Fruit fly (Drosophila melanogaster) whole organism, embryonic: ENCODE data around the gene RanGAP.

Source experiments
- ATbp ChIP-seq: fragments of 200-800 bp; sonication (Bioruptor generic); optimal IDR thresholded peaks from 2 replicates; lab custom pipeline; 2017; ENCODE audit warnings: missing biosample characterization, mild to moderate bottlenecking, missing genetic modification characterization, missing genetic modification reagents
- Aef1 ChIP-seq: fragments of 200-800 bp; sonication (Bioruptor generic); IDR thresholded peaks from 3 replicates; pipeline ENCODE4 v1.3.6; 2022; ENCODE audit warnings: missing biosample characterization, missing genetic modification characterization
- Bgb ChIP-seq: fragments of 200-800 bp; sonication (Bioruptor generic); IDR thresholded peaks from 2 replicates; pipeline ENCODE4 v1.3.6; 2022; ENCODE audit warnings: missing biosample characterization, missing genetic modification characterization; ENCODE audit not compliant: partially characterized antibody
- Blimp-1 ChIP-seq: fragments of 200-800 bp; sonication (Bioruptor generic); optimal IDR thresholded peaks from 3 replicates; lab custom pipeline; 2018; ENCODE audit warnings: missing biosample characterization, missing genetic modification characterization, mild to moderate bottlenecking, moderate library complexity, missing genetic modification reagents
- CG10321 ChIP-seq: fragments of 200-800 bp; sonication (Bioruptor generic); IDR thresholded peaks from 2 replicates; pipeline ENCODE4 v1.3.6; 2022; ENCODE audit warnings: missing biosample characterization, missing genetic modification characterization
- CG12769 ChIP-seq: fragments of 200-800 bp; sonication (Bioruptor generic); optimal IDR thresholded peaks from 2 replicates; lab custom pipeline; 2019; ENCODE audit warnings: missing biosample characterization, mild to moderate bottlenecking, missing genetic modification characterization, moderate library complexity
- CG14441 ChIP-seq: fragments of 200-800 bp; sonication (Bioruptor generic); IDR thresholded peaks from 2 replicates; pipeline ENCODE4 v1.3.6; 2022; ENCODE audit warnings: missing biosample characterization, missing genetic modification characterization
- CG1647 ChIP-seq: fragments of 200-800 bp; sonication (Bioruptor generic); optimal IDR thresholded peaks from 3 replicates; lab custom pipeline; 2016; ENCODE audit warnings: missing biosample characterization, missing genetic modification characterization
- CG17361 ChIP-seq: fragments of 200-800 bp; sonication (Bioruptor generic); IDR thresholded peaks from 3 replicates; pipeline ENCODE4 v1.3.6; 2022; ENCODE audit warnings: missing biosample characterization, missing genetic modification characterization
- CG18011 ChIP-seq: fragments of 200-800 bp; sonication (Bioruptor generic); optimal IDR thresholded peaks from 2 replicates; lab custom pipeline; 2017; ENCODE audit warnings: missing biosample characterization, missing genetic modification characterization, mild to moderate bottlenecking, moderate library complexity, missing genotype
- CG31224 ChIP-seq: fragments of 200-800 bp; sonication (Bioruptor generic); IDR thresholded peaks from 2 replicates; pipeline ENCODE4 v1.3.6; 2022; ENCODE audit warnings: missing biosample characterization, missing genetic modification characterization
- CG34224 ChIP-seq: fragments of 200-800 bp; sonication (Bioruptor generic); IDR thresholded peaks from 3 replicates; pipeline ENCODE4 v1.3.6; 2022; ENCODE audit warnings: missing biosample characterization, missing genetic modification characterization; ENCODE audit not compliant: partially characterized antibody
- CG4282 ChIP-seq: fragments of 200-800 bp; sonication (Bioruptor generic); optimal IDR thresholded peaks from 2 replicates; lab custom pipeline; 2016; ENCODE audit warnings: missing biosample characterization, missing genetic modification characterization
- CG6689 ChIP-seq: fragments of 200-800 bp; sonication (Bioruptor generic); IDR thresholded peaks from 2 replicates; pipeline ENCODE4 v1.3.6; 2022; ENCODE audit warnings: missing biosample characterization, missing genetic modification characterization
- CG6813 ChIP-seq: fragments of 200-800 bp; sonication (Bioruptor generic); optimal IDR thresholded peaks from 2 replicates; lab custom pipeline; 2017; ENCODE audit warnings: missing biosample characterization, missing genetic modification characterization, mild to moderate bottlenecking, moderate library complexity, missing genetic modification reagents
- CG7745 ChIP-seq: fragments of 200-800 bp; sonication (Bioruptor generic); optimal IDR thresholded peaks from 2 replicates; lab custom pipeline; 2018; ENCODE audit warnings: missing biosample characterization, mild to moderate bottlenecking, missing genetic modification characterization, moderate library complexity
- CoRest ChIP-seq: fragments of 200-800 bp; sonication (Bioruptor generic); optimal IDR thresholded peaks from 3 replicates; lab custom pipeline; 2018; ENCODE audit warnings: missing biosample characterization, mild to moderate bottlenecking, missing genetic modification characterization, moderate library complexity
- D ChIP-seq, 2 experiments: fragments of 200-800 bp in 1 of 2; fragments of >200 bp in 1 of 2; sonication (Bioruptor generic) in 1 of 2; optimal IDR thresholded peaks; 2 replicates in 1 of 2; 3 replicates in 1 of 2; lab custom pipeline; 2017; ENCODE audit warnings: mild to moderate bottlenecking in 1 of 2, missing biosample characterization in 1 of 2, missing genetic modification characterization in 1 of 2, missing genetic modification reagents in 1 of 2
- Deaf1 ChIP-seq: fragments of 200-800 bp; optimal IDR thresholded peaks from 3 replicates; lab custom pipeline; 2019; ENCODE audit warnings: missing biosample characterization, mild to moderate bottlenecking, missing genetic modification characterization, moderate library complexity
- Dp ChIP-seq: fragments of 200-800 bp; sonication (Bioruptor generic); optimal IDR thresholded peaks from 2 replicates; lab custom pipeline; 2018; ENCODE audit warnings: missing biosample characterization, mild to moderate bottlenecking, missing genetic modification characterization, moderate library complexity
- Eip74EF ChIP-seq, 2 experiments: fragments of 200-800 bp in 1 of 2; fragments of >200 bp in 1 of 2; sonication (Bioruptor generic) in 1 of 2; optimal IDR thresholded peaks; 2 replicates each; lab custom pipeline; 2017 to 2019; ENCODE audit warnings: missing biosample characterization in 2 of 2, missing genetic modification characterization in 2 of 2, mild to moderate bottlenecking in 1 of 2, moderate library complexity in 1 of 2
- Fer2 ChIP-seq: fragments of 200-800 bp; sonication (Bioruptor generic); optimal IDR thresholded peaks from 2 replicates; lab custom pipeline; 2018; ENCODE audit warnings: missing biosample characterization, mild to moderate bottlenecking, missing genetic modification characterization, moderate library complexity
- HLH3B ChIP-seq: fragments of 200-800 bp; sonication (Bioruptor generic); IDR thresholded peaks from 2 replicates; pipeline ENCODE4 v1.3.6; 2022; ENCODE audit warnings: missing biosample characterization, missing genetic modification characterization
- MESR4 ChIP-seq: fragments of 200-800 bp; sonication (Bioruptor generic); optimal IDR thresholded peaks from 2 replicates; lab custom pipeline; 2018; ENCODE audit warnings: missing biosample characterization, mild to moderate bottlenecking, missing genetic modification characterization, moderate library complexity
- Med ChIP-seq: fragments of 200-800 bp; sonication (Bioruptor generic); peaks from one replicate; lab custom pipeline; 2016; ENCODE audit warnings: missing biosample characterization, missing genetic modification characterization, mild to moderate bottlenecking, inconsistent platforms, moderate library complexity
- Rfx ChIP-seq: fragments of 200-800 bp; sonication (Bioruptor generic); IDR thresholded peaks from 2 replicates; pipeline ENCODE4 v1.3.6; 2022; ENCODE audit warnings: missing biosample characterization, missing genetic modification characterization
- abd-A ChIP-seq: fragments of 200-800 bp; sonication (Bioruptor generic); optimal IDR thresholded peaks from 3 replicates; lab custom pipeline; 2019; ENCODE audit warnings: missing biosample characterization, mild to moderate bottlenecking, missing genetic modification characterization, moderate library complexity
- aop ChIP-seq: fragments of 200-800 bp; sonication (Bioruptor generic); IDR thresholded peaks from 2 replicates; pipeline ENCODE4 v1.3.6; 2022; ENCODE audit warnings: missing biosample characterization, missing genetic modification characterization
- cg ChIP-seq: fragments of 200-800 bp; sonication (Bioruptor generic); optimal IDR thresholded peaks from 3 replicates; lab custom pipeline; 2019; ENCODE audit warnings: missing biosample characterization, mild to moderate bottlenecking, missing genetic modification characterization, moderate library complexity
- chinmo ChIP-seq: fragments of 200-800 bp; sonication (Bioruptor generic); IDR thresholded peaks from 4 replicates; pipeline ENCODE4 v1.3.6; 2022; ENCODE audit warnings: missing biosample characterization, missing genetic modification characterization; ENCODE audit not compliant: partially characterized antibody
- crp ChIP-seq, 2 experiments: fragments of 200-800 bp; sonication (Bioruptor generic); optimal IDR thresholded peaks; 2 replicates in 1 of 2; 3 replicates in 1 of 2; lab custom pipeline; 2017; ENCODE audit warnings: missing biosample characterization in 2 of 2, missing genetic modification characterization in 2 of 2, mild to moderate bottlenecking in 1 of 2, moderate library complexity in 1 of 2
- eyg ChIP-seq: fragments of 200-800 bp; sonication (Bioruptor generic); optimal IDR thresholded peaks from 3 replicates; lab custom pipeline; 2016; ENCODE audit warnings: missing biosample characterization, missing genetic modification characterization
- ftz-f1 ChIP-seq: fragments of 200-800 bp; sonication (Bioruptor generic); optimal IDR thresholded peaks from 2 replicates; lab custom pipeline; 2016; ENCODE audit warnings: missing biosample characterization, missing genetic modification characterization
- knrl ChIP-seq: fragments of 200-800 bp; sonication (Bioruptor generic); IDR thresholded peaks from 3 replicates; pipeline ENCODE4 v1.3.6; 2022; ENCODE audit warnings: missing biosample characterization, missing genetic modification characterization; ENCODE audit not compliant: partially characterized antibody
- lola ChIP-seq, 3 experiments: fragments of >200 bp in 2 of 3; fragments of 200-800 bp in 1 of 3; sonication (Bioruptor generic) in 1 of 3; optimal IDR thresholded peaks; 2 replicates each; lab custom pipeline; 2017 to 2019; ENCODE audit warnings: missing biosample characterization in 3 of 3, missing genetic modification characterization in 3 of 3, mild to moderate bottlenecking in 1 of 3, moderate library complexity in 1 of 3
- nerfin-2 ChIP-seq: fragments of 200-800 bp; sonication (Bioruptor generic); IDR thresholded peaks from 2 replicates; pipeline ENCODE4 v1.3.6; 2022; ENCODE audit warnings: missing biosample characterization, missing genetic modification characterization; ENCODE audit not compliant: partially characterized antibody
- phol ChIP-seq: fragments of 200-800 bp; sonication (Bioruptor generic); optimal IDR thresholded peaks from 3 replicates; lab custom pipeline; 2018; ENCODE audit warnings: missing biosample characterization, mild to moderate bottlenecking, missing genetic modification characterization, moderate library complexity
- prd ChIP-seq, 3 experiments: fragments of >200 bp in 2 of 3; fragments of 200-800 bp in 1 of 3; sonication (Bioruptor generic) in 1 of 3; optimal IDR thresholded peaks in 2 of 3; IDR thresholded peaks in 1 of 3; 2 replicates in 2 of 3; 3 replicates in 1 of 3; pipeline versions ENCODE4 v1.3.6 to Lab custom; 2017 to 2022; ENCODE audit warnings: missing biosample characterization in 1 of 3, missing genetic modification characterization in 1 of 3
- row ChIP-seq: fragments of 200-800 bp; sonication (Bioruptor generic); IDR thresholded peaks from 3 replicates; pipeline ENCODE4 v1.3.6; 2022; ENCODE audit warnings: missing biosample characterization, missing genetic modification characterization
- sc ChIP-seq, 3 experiments: fragments of >200 bp in 2 of 3; fragments of 200-800 bp in 1 of 3; sonication (Bioruptor generic) in 1 of 3; optimal IDR thresholded peaks; 2 replicates in 2 of 3; 3 replicates in 1 of 3; lab custom pipeline; 2017; ENCODE audit warnings: mild to moderate bottlenecking in 1 of 3, missing biosample characterization in 1 of 3, missing genetic modification characterization in 1 of 3, missing genetic modification reagents in 1 of 3
- seq ChIP-seq: fragments of 200-800 bp; sonication (Bioruptor generic); IDR thresholded peaks from 2 replicates; pipeline ENCODE4 v1.3.6; 2022; ENCODE audit warnings: missing biosample characterization, missing genetic modification characterization
- slbo ChIP-seq: fragments of 200-800 bp; sonication (Bioruptor generic); IDR thresholded peaks from 2 replicates; pipeline ENCODE4 v1.3.6; 2022; ENCODE audit warnings: missing biosample characterization, missing genetic modification characterization
- sna ChIP-seq: fragments of 200-800 bp; sonication (Bioruptor generic); IDR thresholded peaks from 2 replicates; pipeline ENCODE4 v1.3.6; 2022; ENCODE audit warnings: missing biosample characterization, missing genetic modification characterization; ENCODE audit not compliant: partially characterized antibody
- wek ChIP-seq: fragments of 200-800 bp; sonication (Bioruptor generic); optimal IDR thresholded peaks from 3 replicates; lab custom pipeline; 2018; ENCODE audit warnings: missing biosample characterization, mild to moderate bottlenecking, missing genetic modification characterization, moderate library complexity

RanGAP gene

dm6 chr2L:19404804-19405203 is 37.0 kb upstream of the RanGAP start (continued):
- no peak for TF ChIP-seq ATbp (GFP tag; lab: Kevin White, UChicago)
- peak; percentile 68 for TF ChIP-seq Deaf1 (tag; lab: Kevin White, UChicago)
- 0 out of 4 replicates have a peak, but pooled peaks have one; percentile 29 for TF ChIP-seq chinmo (GFP tag; lab: Robert Waterston, UW)
- no peak for TF ChIP-seq phol (tag; lab: Kevin White, UChicago)
- no peak for TF ChIP-seq sna (GFP tag; lab: Robert Waterston, UW)
- TF ChIP-seq Fer2 (tag; lab: Kevin White, UChicago): no peak
- no peak for TF ChIP-seq MESR4 (GFP tag; lab: Kevin White, UChicago)
- TF ChIP-seq Dp: no peak
- TF ChIP-seq nerfin-2: no peak
- TF ChIP-seq CoRest: no peak
- peak; percentile 4 for TF ChIP-seq abd-A (tag; lab: Kevin White, UChicago)
- TF ChIP-seq lola (GFP tag; optimal IDR thresholded peaks at IDR 0.05; lab: Kevin White, UChicago): no peak
- TF ChIP-seq Eip74EF (GFP tag; optimal IDR thresholded peaks at IDR 0.05; lab: Kevin White, UChicago): no peak
- TF ChIP-seq CG18011 (GFP tag; lab: Kevin White, UChicago): no peak
- no peak for TF ChIP-seq ftz-f1 (GFP tag; lab: Kevin White, UChicago)
- TF ChIP-seq CG10321 (GFP tag; lab: Robert Waterston, UW): no peak
- no peak for TF ChIP-seq CG34224 (GFP tag; lab: Robert Waterston, UW)
- TF ChIP-seq CG31224 (GFP tag; lab: Robert Waterston, UW): no peak
- TF ChIP-seq CG6813: no peak
- TF ChIP-seq cg (GFP tag; lab: Kevin White, UChicago): peak; percentile 4
- no peak for TF ChIP-seq eyg (GFP tag; lab: Kevin White, UChicago)
- TF ChIP-seq CG4282 (GFP tag; lab: Kevin White, UChicago): no peak
- TF ChIP-seq CG17361 (GFP tag; lab: Robert Waterston, UW): no peak
- no peak for TF ChIP-seq Blimp-1
- no peak for TF ChIP-seq aop (GFP tag; lab: Robert Waterston, UW)
- TF ChIP-seq crp (GFP tag; optimal IDR thresholded peaks at IDR 0.05; lab: Kevin White, UChicago): no peak
- no peak for TF ChIP-seq seq (GFP tag; lab: Robert Waterston, UW)

DNA sequence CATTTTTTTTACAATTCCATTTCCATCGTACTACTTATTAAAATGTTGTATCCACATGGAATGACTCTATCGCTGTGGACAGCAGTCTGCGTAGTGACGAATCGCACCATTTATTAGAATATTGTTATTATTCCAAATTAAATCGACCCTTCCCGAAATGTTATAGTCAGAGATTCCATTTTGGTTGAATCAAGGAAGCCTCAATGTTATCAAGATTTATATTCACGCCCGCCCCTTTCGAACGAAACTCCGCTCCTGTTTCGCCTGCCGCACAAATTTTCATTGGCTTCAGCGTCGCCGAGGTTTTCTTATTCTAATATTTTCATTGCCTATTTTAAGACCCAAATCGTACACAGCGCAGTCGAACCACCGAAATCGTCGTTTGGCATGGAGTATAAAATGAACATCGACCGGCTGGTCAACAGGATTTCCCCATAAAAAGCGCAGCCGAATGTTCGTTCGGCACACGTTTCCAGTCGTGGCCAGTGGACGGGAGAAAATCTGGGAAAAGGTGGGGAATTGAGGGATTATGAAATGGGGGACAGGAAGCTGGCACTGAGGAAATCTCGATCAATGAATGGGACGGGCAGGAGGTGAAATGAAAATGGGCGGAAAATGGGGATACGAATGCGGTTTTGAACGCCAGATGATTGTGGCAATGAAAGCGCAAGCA is 35.9 kb upstream of the RanGAP start:
- peak; percentile 37 for TF ChIP-seq Med (GFP tag; lab: Kevin White, UChicago)
- peak; percentile 16; the same call in 1 of the 2 replicates for TF ChIP-seq CG6689
- TF ChIP-seq Rfx (GFP tag; lab: Robert Waterston, UW): 0 out of 2 replicates have a peak, but pooled peaks have one; percentile 29
- 0 out of 2 replicates have a peak, but pooled peaks have one; percentile 9 for TF ChIP-seq HLH3B
- peak; percentile 39; the same call in 2 of the 3 replicates for TF ChIP-seq row (GFP tag; lab: Robert Waterston, UW)
- no peak for TF ChIP-seq CG7745
- TF ChIP-seq CG12769 (tag; lab: Kevin White, UChicago): peak; percentile 84
- TF ChIP-seq D (optimal IDR thresholded peaks at IDR 0.05; lab: Kevin White, UChicago): no peak
- no peak for TF ChIP-seq D (GFP tag; optimal IDR thresholded peaks at IDR 0.05; lab: Kevin White, UChicago)
- TF ChIP-seq prd (optimal IDR thresholded peaks at IDR 0.05; lab: Kevin White, UChicago): no peak
- TF ChIP-seq prd (GFP tag; IDR thresholded peaks at IDR 0.05; lab: Robert Waterston, UW): peak; percentile 60
- TF ChIP-seq sc (optimal IDR thresholded peaks at IDR 0.05; lab: Kevin White, UChicago): no peak
- TF ChIP-seq sc (GFP tag; optimal IDR thresholded peaks at IDR 0.05; lab: Kevin White, UChicago): no peak
- TF ChIP-seq slbo: peak; percentile 52; the same call in 1 of the 2 replicates
- TF ChIP-seq CG1647 (GFP tag; lab: Kevin White, UChicago): no peak
- no peak for TF ChIP-seq Bgb
- no peak for TF ChIP-seq CoRest
- peak; percentile 24; the same call in 1 of the 2 replicates for TF ChIP-seq CG14441
- 0 out of 3 replicates have a peak, but pooled peaks have one; percentile 17 for TF ChIP-seq Aef1 (GFP tag; lab: Robert Waterston, UW)
- TF ChIP-seq Deaf1 (tag; lab: Kevin White, UChicago): peak; percentile 54
- peak; percentile 34; the same call in 1 of the 3 replicates for TF ChIP-seq CG17361 (GFP tag; lab: Robert Waterston, UW)
- TF ChIP-seq wek: no peak
- no peak for TF ChIP-seq CG34224 (GFP tag; lab: Robert Waterston, UW)
- TF ChIP-seq knrl (GFP tag; lab: Robert Waterston, UW): no peak
